Fruit fly (Drosophila melanogaster) whole organism: ENCODE results near the gene CG31897.

Experiments
- CG8478 ChIP-seq: fragments of >200 bp; optimal IDR thresholded peaks from 2 replicates; lab custom pipeline; 2018; ENCODE audit warnings: inconsistent platforms
- Dll ChIP-seq: fragments of >200 bp; optimal IDR thresholded peaks from 2 replicates; lab custom pipeline; 2017
- EcR ChIP-seq, 2 experiments: fragments of >200 bp; optimal IDR thresholded peaks; 2 replicates each; lab custom pipeline; 2017; ENCODE audit warnings: missing biosample characterization in 2 of 2, missing genetic modification characterization in 2 of 2, missing genetic modification reagents in 2 of 2
- pan ChIP-seq: fragments of >200 bp; optimal IDR thresholded peaks from 2 replicates; lab custom pipeline; 2017
- psq ChIP-seq: fragments of >200 bp; optimal IDR thresholded peaks from 2 replicates; lab custom pipeline; 2017
- usp ChIP-seq: fragments of >200 bp; optimal IDR thresholded peaks from 2 replicates; lab custom pipeline; 2017; ENCODE audit warnings: missing biosample characterization, missing genetic modification characterization, mixed read lengths

The CG31897 gene

dm6 chr2L:8414887-8415883, 27.1 kb upstream of the CG31897 start, which contains the start of the genes CG13398 and Akap200:
TSS of gene CG13398 (minus strand) at chr2L:8415256.
TSS of gene Akap200 (plus strand) at chr2L:8415690.
- TF ChIP-seq psq (lab: Kevin White, UChicago), result no peak
- TF ChIP-seq Dll (lab: Kevin White, UChicago), result no peak
- TF ChIP-seq CG8478 (lab: Kevin White, UChicago), result no peak
- no peak for TF ChIP-seq usp (GFP tag; lab: Kevin White, UChicago)
- TF ChIP-seq EcR (GFP tag; optimal IDR thresholded peaks at IDR 0.05; lab: Kevin White, UChicago), result no peak
- TF ChIP-seq pan (lab: Kevin White, UChicago), result no peak

- no peak for TF ChIP-seq pan (lab: Kevin White, UChicago)
- TF ChIP-seq Dll (lab: Kevin White, UChicago), result peak; percentile 53
These were observed 25.7 kb upstream of the CG31897 start for dm6 chr2L:8416350-8417046.

DNA sequence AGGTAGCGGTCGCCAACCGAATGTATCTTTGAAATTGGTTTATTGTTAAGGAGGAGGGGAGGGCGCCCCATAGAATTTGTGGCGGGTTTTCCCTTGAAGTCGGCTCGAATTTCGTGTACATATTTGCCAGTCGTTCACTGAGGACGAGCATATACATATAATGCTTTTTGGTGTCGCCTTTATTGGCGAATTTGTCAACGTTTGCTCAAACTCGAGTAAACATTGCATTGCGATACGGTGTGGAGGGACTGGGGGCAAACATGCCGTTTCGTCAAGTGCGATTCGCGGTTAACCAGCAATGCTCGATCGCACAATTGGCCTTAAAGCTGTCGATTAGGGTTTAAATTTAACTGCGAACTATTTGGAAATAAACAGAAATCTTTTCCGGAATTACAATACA, 24.7 kb upstream of the CG31897 start:
- TF ChIP-seq psq (lab: Kevin White, UChicago) (no peak), pan (lab: Kevin White, UChicago) (no peak), EcR (GFP tag; optimal IDR thresholded peaks at IDR 0.05; lab: Kevin White, UChicago) (no peak), usp (GFP tag; lab: Kevin White, UChicago) (no peak), Dll (lab: Kevin White, UChicago) (no peak), CG8478 (lab: Kevin White, UChicago) (no peak)

- no peak for TF ChIP-seq Dll (lab: Kevin White, UChicago)
- TF ChIP-seq pan (lab: Kevin White, UChicago), result no peak
- no peak for TF ChIP-seq EcR (GFP tag; optimal IDR thresholded peaks at IDR 0.05; lab: Kevin White, UChicago)
These were observed 23.9 kb upstream of the CG31897 start for dm6 chr2L:8418113-8418885.

- TF ChIP-seq EcR (GFP tag; optimal IDR thresholded peaks at IDR 0.05; lab: Kevin White, UChicago), result peak in 1 of 2 experiments; percentile 51
- TF ChIP-seq CG8478 (lab: Kevin White, UChicago), result no peak
These were observed 22.8 kb upstream of the CG31897 start for dm6 chr2L:8419382-8419940.

DNA sequence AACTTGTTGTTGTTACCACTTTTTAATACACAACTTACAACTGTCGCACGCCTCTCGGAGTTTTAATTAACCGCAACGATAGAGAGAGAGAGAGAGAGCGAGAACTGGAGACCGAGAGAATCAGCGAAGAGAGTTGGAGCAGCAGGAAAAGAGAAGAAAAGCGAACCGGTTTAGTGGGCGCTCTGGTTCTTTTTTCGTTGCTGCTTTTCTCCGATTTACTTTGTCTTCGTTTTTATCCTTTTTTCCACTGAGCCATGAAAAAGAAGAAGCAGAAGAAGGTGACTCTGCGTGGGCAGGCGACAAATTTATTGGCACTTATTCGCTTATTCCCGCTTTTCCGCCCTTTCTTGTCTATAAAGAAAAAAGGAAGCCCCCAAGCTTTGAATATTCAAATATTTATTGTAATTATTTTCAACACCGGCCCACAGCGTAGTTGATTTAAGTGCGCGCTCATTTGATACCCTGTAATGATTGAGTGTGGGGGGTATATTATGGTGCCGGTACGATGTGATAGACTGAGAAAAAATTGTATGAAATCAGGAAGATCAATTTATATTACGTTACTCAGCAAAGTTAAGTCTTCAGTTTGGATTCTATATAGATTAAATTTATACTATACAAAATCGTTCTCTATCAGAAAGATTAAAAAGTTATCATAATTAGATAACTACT, 21.9 kb upstream of the CG31897 start:
- no peak for TF ChIP-seq CG8478 (lab: Kevin White, UChicago)
- peak; percentile 58 for TF ChIP-seq pan (lab: Kevin White, UChicago)

- TF ChIP-seq pan (lab: Kevin White, UChicago) (no peak), Dll (lab: Kevin White, UChicago) (no peak), EcR (GFP tag; optimal IDR thresholded peaks at IDR 0.05; lab: Kevin White, UChicago) (no peak), usp (GFP tag; lab: Kevin White, UChicago) (no peak), psq (lab: Kevin White, UChicago) (no peak), CG8478 (lab: Kevin White, UChicago) (no peak)
These were observed 20.5 kb upstream of the CG31897 start for dm6 chr2L:8421717-8422116.

DNA sequence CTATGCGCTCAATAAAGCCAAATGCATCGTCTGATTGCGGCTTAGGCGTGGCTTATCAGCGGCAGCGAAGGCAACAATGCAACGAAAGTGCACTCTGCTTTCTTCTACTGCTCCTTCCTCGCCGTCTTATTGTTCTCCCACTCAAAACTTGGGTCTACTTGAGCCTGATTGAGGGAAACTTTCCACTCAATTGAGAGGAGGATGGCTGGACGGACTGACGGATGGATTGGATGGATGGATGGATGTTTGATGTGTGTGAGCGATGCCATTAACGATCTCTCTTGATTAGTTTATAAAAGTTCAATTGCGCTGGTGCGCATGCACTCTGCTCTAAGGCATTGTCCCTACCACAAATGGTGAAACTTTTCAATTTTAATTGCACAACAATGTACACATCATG, 19.2 kb upstream of the CG31897 start:
- TF ChIP-seq usp (GFP tag; lab: Kevin White, UChicago), result no peak
- TF ChIP-seq EcR (GFP tag; optimal IDR thresholded peaks at IDR 0.05; lab: Kevin White, UChicago), result no peak
- TF ChIP-seq CG8478 (lab: Kevin White, UChicago), result no peak
- TF ChIP-seq Dll (lab: Kevin White, UChicago), result no peak
- TF ChIP-seq psq (lab: Kevin White, UChicago), result no peak
- TF ChIP-seq pan (lab: Kevin White, UChicago), result no peak

- TF ChIP-seq CG8478 (lab: Kevin White, UChicago) (no peak), usp (GFP tag; lab: Kevin White, UChicago) (no peak), psq (lab: Kevin White, UChicago) (no peak), pan (lab: Kevin White, UChicago) (no peak), Dll (lab: Kevin White, UChicago) (no peak), EcR (GFP tag; optimal IDR thresholded peaks at IDR 0.05; lab: Kevin White, UChicago) (no peak)
These were observed 18.7 kb upstream of the CG31897 start for dm6 chr2L:8423460-8424089.

- TF ChIP-seq Dll (lab: Kevin White, UChicago) (no peak), EcR (GFP tag; optimal IDR thresholded peaks at IDR 0.05; lab: Kevin White, UChicago) (peak in 1 of 2 experiments; percentile 1), pan (lab: Kevin White, UChicago) (no peak), CG8478 (lab: Kevin White, UChicago) (no peak)
These were observed 18.2 kb upstream of the CG31897 start for dm6 chr2L:8424090-8424470.
